Worm (Caenorhabditis elegans) whole organism, L4/young adult: ENCODE data around the gene D1054.19.

Experiments used
- W03F9.2 ChIP-seq: fragments of 150-350 bp; optimal IDR thresholded peaks from 2 replicates; lab custom pipeline; 2014; ENCODE audit warnings: missing biosample characterization, missing genetic modification characterization
- dao-5 ChIP-seq: sonication (generic microtip); optimal IDR thresholded peaks from 2 replicates; lab custom pipeline; 2016; ENCODE audit warnings: missing genotype, missing genetic modification characterization, moderate library complexity, missing compliant biosample characterization
- him-1 ChIP-seq: sonication (generic microtip); optimal IDR thresholded peaks from 2 replicates; lab custom pipeline; 2016; ENCODE audit warnings: missing genotype, missing genetic modification reagents, missing genetic modification characterization, missing compliant biosample characterization

DNA sequence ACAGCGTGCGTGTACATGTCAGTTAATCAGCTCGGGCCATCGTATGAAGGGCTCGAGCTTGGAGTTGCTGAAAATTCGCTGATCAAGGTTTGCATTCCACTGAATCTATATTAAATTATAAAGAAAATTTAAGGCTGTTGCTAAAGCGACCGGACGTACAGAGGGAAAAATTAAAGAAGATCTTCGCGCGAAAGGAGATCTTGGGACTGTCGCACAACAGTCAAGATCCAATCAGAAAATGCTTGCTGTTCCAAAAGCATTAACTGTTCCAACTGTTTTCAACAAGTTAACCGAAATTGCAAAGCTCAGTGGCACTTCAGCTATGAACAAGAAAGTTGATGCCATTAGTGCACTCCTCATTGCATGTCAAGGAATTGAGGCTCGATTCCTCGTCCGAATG lies 18.7 kb downstream of the D1054.19 start:
- TF ChIP-seq him-1 = no peak
- no peak for TF ChIP-seq W03F9.2 (tag; lab: Kevin White, UChicago)
- TF ChIP-seq dao-5 = no peak
